Worm (Caenorhabditis elegans) whole organism, mixed stage, embryonic: ENCODE results near the gene cnk-1.
"Not testable (repeated sequence)": the region's sequence is repeated elsewhere in the genome, so short reads cannot be mapped to it uniquely, and the experiment has no call there.

ENCODE experiments used
- M03D4.4 ChIP-seq: sonication (generic microtip); optimal IDR thresholded peaks from 2 replicates; lab custom pipeline; 2017; ENCODE audit warnings: mild to moderate bottlenecking, missing genetic modification characterization, missing compliant biosample characterization
- bed-3 ChIP-seq: fragments of 200-800 bp; sonication (Bioruptor generic); optimal IDR thresholded peaks from 3 replicates; lab custom pipeline; 2018; ENCODE audit warnings: mild to moderate bottlenecking, missing genetic modification characterization, moderate library complexity, missing compliant biosample characterization
- blmp-1 ChIP-seq: fragments of 150-350 bp; optimal IDR thresholded peaks from 2 replicates; lab custom pipeline; 2014; ENCODE audit warnings: missing biosample characterization, missing genetic modification characterization
- ceh-83 ChIP-seq: fragments of 200-800 bp; sonication (Bioruptor generic); optimal IDR thresholded peaks from 2 replicates; lab custom pipeline; 2018; ENCODE audit warnings: mild to moderate bottlenecking, missing genetic modification characterization, missing compliant biosample characterization
- ces-1 ChIP-seq: fragments of 150-350 bp; optimal IDR thresholded peaks from 2 replicates; lab custom pipeline; 2014; ENCODE audit warnings: missing biosample characterization, missing genetic modification reagents, missing genetic modification characterization
- cnd-1 ChIP-seq: fragments of 200-800 bp; sonication (Bioruptor generic); optimal IDR thresholded peaks from 2 replicates; lab custom pipeline; 2018; ENCODE audit warnings: mild to moderate bottlenecking, missing genetic modification characterization, missing compliant biosample characterization
- drap-1 ChIP-seq: fragments of 200-800 bp; sonication (Bioruptor generic); optimal IDR thresholded peaks from 3 replicates; lab custom pipeline; 2018; ENCODE audit warnings: mild to moderate bottlenecking, missing genetic modification characterization, missing compliant biosample characterization
- elt-1 ChIP-seq: sonication (generic microtip); optimal IDR thresholded peaks from 2 replicates; lab custom pipeline; 2017; ENCODE audit warnings: missing genetic modification characterization, mild to moderate bottlenecking, missing compliant biosample characterization, antibody characterized with exemption, moderate library complexity, borderline replicate concordance; ENCODE audit not compliant: insufficient read depth
- ham-2 ChIP-seq: fragments of 200-800 bp; sonication (Bioruptor generic); optimal IDR thresholded peaks from 2 replicates; lab custom pipeline; 2018; ENCODE audit warnings: mild to moderate bottlenecking, missing genetic modification characterization, missing compliant biosample characterization
- hlh-1 ChIP-seq: fragments of 150-350 bp; optimal IDR thresholded peaks from 2 replicates; lab custom pipeline; 2014; ENCODE audit warnings: missing biosample characterization, missing genetic modification reagents, missing genetic modification characterization
- lin-13 ChIP-seq: fragments of 150-350 bp; optimal IDR thresholded peaks from 2 replicates; lab custom pipeline; 2014; ENCODE audit warnings: missing biosample characterization, missing genetic modification characterization
- lsy-2 ChIP-seq: fragments of 150-350 bp; optimal IDR thresholded peaks from 2 replicates; lab custom pipeline; 2014; ENCODE audit warnings: missing biosample characterization, missing genetic modification characterization
- mab-5 ChIP-seq: fragments of 150-350 bp; optimal IDR thresholded peaks from 2 replicates; lab custom pipeline; 2014; ENCODE audit warnings: missing biosample characterization, missing genetic modification characterization
- mep-1 ChIP-seq: fragments of 150-350 bp; optimal IDR thresholded peaks from 2 replicates; lab custom pipeline; 2017; ENCODE audit warnings: missing biosample characterization, missing genetic modification reagents, missing genetic modification characterization, inconsistent platforms
- mls-2 ChIP-seq: sonication (generic microtip); optimal IDR thresholded peaks from 2 replicates; lab custom pipeline; 2016; ENCODE audit warnings: mild to moderate bottlenecking, missing genetic modification characterization, moderate library complexity, missing compliant biosample characterization
- nhr-12 ChIP-seq: fragments of 150-350 bp; optimal IDR thresholded peaks from 2 replicates; lab custom pipeline; 2014; ENCODE audit warnings: missing biosample characterization, missing genetic modification characterization
- nhr-2 ChIP-seq: fragments of 150-350 bp; optimal IDR thresholded peaks from 2 replicates; lab custom pipeline; 2014; ENCODE audit warnings: missing biosample characterization, missing genetic modification characterization
- nhr-28 ChIP-seq: fragments of 150-350 bp; optimal IDR thresholded peaks from 2 replicates; lab custom pipeline; 2014; ENCODE audit warnings: missing biosample characterization, missing genetic modification characterization
- nhr-76 ChIP-seq: sonication (generic microtip); optimal IDR thresholded peaks from 2 replicates; lab custom pipeline; 2017; ENCODE audit warnings: missing biosample characterization, missing genetic modification characterization
- pha-4 ChIP-seq: fragments of 150-350 bp; optimal IDR thresholded peaks from 2 replicates; lab custom pipeline; 2018; ENCODE audit warnings: missing biosample characterization, missing genetic modification reagents, missing genetic modification characterization
- sem-2 ChIP-seq: fragments of 200-800 bp; sonication (Bioruptor generic); optimal IDR thresholded peaks from 2 replicates; lab custom pipeline; 2018; ENCODE audit warnings: mild to moderate bottlenecking, missing genetic modification characterization, missing compliant biosample characterization
- snpc-4 ChIP-seq: fragments of 150-350 bp; optimal IDR thresholded peaks from 2 replicates; lab custom pipeline; 2014; ENCODE audit warnings: missing biosample characterization, missing genetic modification characterization
- tbx-8 ChIP-seq: fragments of 200-800 bp; sonication (Bioruptor generic); optimal IDR thresholded peaks from 2 replicates; lab custom pipeline; 2018; ENCODE audit warnings: mild to moderate bottlenecking, missing genetic modification characterization, moderate library complexity, missing compliant biosample characterization
- unc-120 ChIP-seq: sonication (generic microtip); optimal IDR thresholded peaks from 2 replicates; lab custom pipeline; 2017; ENCODE audit warnings: missing genetic modification characterization, missing compliant biosample characterization; ENCODE audit not compliant: poor library complexity, severe bottlenecking
- unc-39 ChIP-seq: fragments of 150-350 bp; optimal IDR thresholded peaks from 2 replicates; lab custom pipeline; 2014; ENCODE audit warnings: missing biosample characterization, missing genetic modification characterization
- unc-62 ChIP-seq: fragments of 150-350 bp; optimal IDR thresholded peaks from 2 replicates; lab custom pipeline; 2014; ENCODE audit warnings: missing biosample characterization, missing genetic modification reagents, missing genetic modification characterization
- zip-8 ChIP-seq: fragments of 150-350 bp; optimal IDR thresholded peaks from 2 replicates; lab custom pipeline; 2014; ENCODE audit warnings: missing biosample characterization, missing genetic modification characterization

cnk-1 gene

DNA sequence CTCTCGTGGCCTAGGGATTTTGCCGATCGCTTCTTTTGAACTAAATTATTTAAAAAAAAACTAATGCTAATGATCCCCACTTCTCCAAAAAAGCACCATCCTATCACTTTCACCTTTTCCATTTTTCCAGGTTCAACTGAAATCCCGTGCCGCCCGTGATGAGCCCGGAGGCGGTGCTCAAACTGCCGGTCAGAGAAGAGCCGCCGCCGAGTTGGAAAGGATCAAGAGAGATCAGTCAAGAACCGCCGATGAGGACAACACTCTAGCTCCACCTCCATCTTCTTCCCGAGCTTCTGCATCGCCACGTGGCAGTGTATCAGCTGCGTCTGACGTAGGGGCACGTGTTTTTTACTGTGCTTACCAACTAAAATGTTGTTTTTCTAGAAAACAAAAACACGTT, 17.7 kb upstream of the cnk-1 start:
- no peak for TF ChIP-seq ham-2 (GFP tag; lab: Kevin White, UChicago)
- no peak for TF ChIP-seq zip-8 (tag; lab: Kevin White, UChicago)
- no peak for TF ChIP-seq hlh-1 (tag; lab: Kevin White, UChicago)
- no peak for TF ChIP-seq ceh-83 (GFP tag; lab: Kevin White, UChicago)
- TF ChIP-seq unc-62 (GFP tag; lab: Kevin White, UChicago): no peak
- no peak for TF ChIP-seq mep-1
- TF ChIP-seq unc-120 (tag; lab: Kevin White, UChicago): no peak
- no peak for TF ChIP-seq nhr-28 (tag; lab: Kevin White, UChicago)
- no peak for TF ChIP-seq snpc-4
- no peak for TF ChIP-seq blmp-1 (tag; lab: Kevin White, UChicago)
- no peak for TF ChIP-seq nhr-2 (tag; lab: Kevin White, UChicago)
- TF ChIP-seq, all 35 proteins: peak for 0

DNA sequence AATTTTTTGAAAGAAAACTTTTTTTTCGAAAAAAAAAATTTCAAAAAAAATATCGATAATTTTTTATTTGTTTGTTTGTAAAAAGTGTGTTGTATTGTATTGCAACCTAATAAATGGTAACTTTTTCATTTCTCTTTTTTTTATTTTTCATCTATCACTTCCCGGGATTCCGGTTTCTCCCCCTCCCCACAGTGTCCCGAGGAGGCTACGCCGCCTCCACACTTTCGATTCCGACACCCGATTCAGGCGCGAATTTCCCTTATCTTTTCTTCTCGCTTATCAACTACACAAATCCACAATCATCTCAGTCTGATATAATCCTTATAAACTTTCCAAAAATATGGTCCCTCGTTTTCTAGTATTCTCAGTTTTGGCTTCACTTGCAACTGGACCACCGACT, 16.5 kb upstream of the cnk-1 start, which contains the start of gene R01H10.4:
TSS of gene R01H10.4 (plus strand) at position 236 of the 400 bp plus-strand sequence.
- TF ChIP-seq mab-5: no peak
- TF ChIP-seq elt-1 (tag; lab: Kevin White, UChicago): no peak
- no peak for TF ChIP-seq sem-2
- TF ChIP-seq ces-1 (GFP tag; lab: Kevin White, UChicago): no peak
- no peak for TF ChIP-seq hlh-1 (tag; lab: Kevin White, UChicago)

DNA sequence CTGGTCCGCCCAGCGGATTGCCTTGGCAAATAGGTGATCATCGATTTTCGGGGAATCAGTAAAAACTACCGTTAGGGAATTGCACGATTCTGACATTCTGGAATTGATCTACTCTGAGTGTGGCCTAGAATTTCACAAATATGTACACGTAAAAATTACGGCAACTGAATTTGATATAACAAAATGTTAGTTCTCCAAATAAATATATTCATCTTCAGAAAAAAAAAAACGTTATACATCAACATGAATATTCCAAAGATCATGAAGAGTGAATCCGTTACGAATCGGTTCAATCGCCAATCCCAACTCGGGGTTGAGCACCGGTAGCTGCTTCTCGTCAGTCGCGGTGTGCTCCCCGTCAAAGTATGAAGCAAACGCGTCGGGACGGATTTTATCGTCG, 12.4 kb upstream of the cnk-1 start, which contains the start of gene rip-1:
TSS of gene rip-1 (minus strand) at position 101 of the 400 bp plus-strand sequence.
- TF ChIP-seq lsy-2 (no peak), nhr-2 (tag; lab: Kevin White, UChicago) (no peak), nhr-28 (tag; lab: Kevin White, UChicago) (no peak)
- TF ChIP-seq, all 35 proteins: peak for 0

DNA sequence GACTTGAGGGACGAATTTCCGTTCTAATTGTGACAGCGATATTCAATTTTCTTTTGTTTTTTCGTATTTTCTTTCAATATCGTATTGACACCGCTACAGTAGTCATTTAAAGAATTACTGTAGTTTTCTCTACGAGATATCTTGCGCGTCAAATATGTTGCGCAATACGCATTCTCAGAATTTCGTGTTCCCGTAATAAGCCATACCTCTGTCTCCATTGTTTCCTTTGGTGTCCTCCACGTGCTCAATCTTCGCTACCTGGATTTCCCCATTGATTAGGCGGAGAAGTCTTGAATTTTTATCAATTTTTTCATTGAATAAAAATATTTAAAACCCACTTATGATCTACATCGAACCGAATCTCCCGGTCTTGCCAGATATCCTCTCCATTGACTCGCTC, 9.8 kb upstream of the cnk-1 start:
- TF ChIP-seq zip-8 (tag; lab: Kevin White, UChicago) (peak; percentile 49), nhr-12 (no peak)

DNA sequence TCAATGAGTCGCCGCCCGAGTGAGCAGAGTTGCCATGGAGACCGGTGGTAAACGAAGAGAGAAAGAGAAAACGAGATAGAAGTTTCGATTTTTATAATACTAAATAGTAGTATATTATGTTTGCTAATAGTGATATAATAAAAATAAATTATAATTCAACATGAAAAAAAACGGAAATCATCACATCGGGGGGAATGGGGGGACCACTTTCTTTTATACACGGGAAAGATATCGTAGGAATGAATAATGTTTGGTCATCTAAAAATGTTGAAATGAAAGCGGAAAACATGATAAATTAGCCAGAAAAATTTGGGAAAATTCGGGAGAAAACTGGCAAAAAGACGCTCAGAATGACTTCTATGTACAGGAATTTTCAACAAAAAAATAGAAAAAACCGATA, 9.4 kb upstream of the cnk-1 start, which contains the start of gene bbs-5:
TSS of gene bbs-5 (minus strand) at position 101 of the 400 bp plus-strand sequence.
- TF ChIP-seq ceh-83 (GFP tag; lab: Kevin White, UChicago): no peak
- TF ChIP-seq pha-4 (tag; lab: Kevin White, UChicago): no peak
- TF ChIP-seq lsy-2: no peak
- TF ChIP-seq mep-1: no peak
- TF ChIP-seq nhr-12: no peak
- no peak for TF ChIP-seq zip-8 (tag; lab: Kevin White, UChicago)
- TF ChIP-seq bed-3 (GFP tag; lab: Kevin White, UChicago): no peak
- no peak for TF ChIP-seq nhr-76 (tag; lab: Kevin White, UChicago)
- TF ChIP-seq mls-2 (tag; lab: Kevin White, UChicago): no peak
- TF ChIP-seq unc-39 (tag; lab: Kevin White, UChicago): no peak
- TF ChIP-seq blmp-1 (tag; lab: Kevin White, UChicago): no peak
- TF ChIP-seq mab-5: no peak
- TF ChIP-seq lin-13: no peak
- TF ChIP-seq tbx-8 (GFP tag; lab: Kevin White, UChicago): no peak
- TF ChIP-seq elt-1 (tag; lab: Kevin White, UChicago): no peak
- TF ChIP-seq cnd-1 (tag; lab: Kevin White, UChicago): no peak
- no peak for TF ChIP-seq unc-120 (tag; lab: Kevin White, UChicago)
- no peak for TF ChIP-seq drap-1 (GFP tag; lab: Kevin White, UChicago)
- TF ChIP-seq nhr-28 (tag; lab: Kevin White, UChicago): no peak

DNA sequence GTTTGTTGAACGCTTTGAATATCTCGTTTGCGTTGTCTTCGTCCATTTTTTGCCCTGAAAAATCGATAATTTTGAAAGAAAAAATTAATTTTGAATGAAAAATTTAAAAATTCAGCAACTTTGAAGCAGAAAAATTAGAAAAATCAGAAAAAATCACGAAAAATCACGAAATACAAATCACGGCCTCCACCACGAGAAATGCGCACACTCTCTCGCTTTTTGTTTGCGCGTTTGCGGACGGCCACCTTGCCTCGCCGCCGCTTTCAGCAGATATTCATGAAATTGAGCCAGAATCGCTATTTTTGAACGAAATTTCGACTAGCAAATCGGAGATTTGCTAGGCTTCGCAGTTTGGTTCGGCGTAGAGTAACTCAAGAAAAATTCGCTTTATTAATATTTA, 4.2 kb upstream of the cnk-1 start, which contains the start of gene inpp-4B:
TSS of gene inpp-4B (minus strand) at position 54 of the 400 bp plus-strand sequence.
- TF ChIP-seq sem-2; cnd-1 (tag; lab: Kevin White, UChicago); drap-1 (GFP tag; lab: Kevin White, UChicago): not testable (repeated sequence)

DNA sequence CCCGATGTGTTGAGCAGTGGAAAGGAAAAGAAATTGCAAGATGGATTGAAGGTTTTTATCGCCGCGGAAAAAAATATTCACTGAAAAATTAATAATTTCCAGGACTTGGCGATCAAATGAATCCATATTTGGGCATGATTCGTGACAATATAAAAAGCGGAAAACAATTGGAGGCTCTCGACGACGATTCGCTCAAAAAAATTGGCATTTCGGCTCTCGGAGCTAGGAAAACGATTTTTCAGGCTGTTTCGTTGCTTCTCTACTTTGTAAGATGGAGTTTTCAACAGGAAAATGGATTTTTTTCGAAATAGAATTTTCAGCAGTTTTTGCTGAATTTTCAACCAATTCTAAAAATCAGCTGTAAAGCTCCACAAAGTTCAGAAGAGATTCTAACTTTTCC, 750 bp downstream of the cnk-1 start:
- no peak for TF ChIP-seq M03D4.4 (tag; lab: Kevin White, UChicago)
- no peak for TF ChIP-seq nhr-12
